Worm (Caenorhabditis elegans): Measurements from ENCODE around the gene C05D11.13.

DNA sequence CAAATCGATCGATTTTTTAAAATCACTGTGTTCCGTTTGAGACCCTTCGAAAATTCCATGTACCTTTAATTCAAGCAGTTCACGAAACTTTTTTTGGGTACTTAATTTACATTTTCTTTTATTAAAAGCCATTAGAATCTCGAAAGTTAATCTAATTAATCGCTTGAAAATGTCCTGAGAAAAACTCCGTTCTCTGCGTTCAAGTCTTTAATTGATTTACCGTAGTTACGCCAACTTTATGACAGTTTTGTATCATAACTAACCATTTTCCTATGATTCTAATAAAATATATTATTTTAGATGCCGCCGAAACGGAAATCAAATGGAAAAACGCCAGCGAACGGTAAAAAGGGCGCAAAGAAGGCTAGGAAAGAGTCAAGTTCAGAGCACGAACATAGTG lies 9.8 kb upstream of the C05D11.13 start, which contains the start of gene jhdm-1:
- TF ChIP-seq sea-1 (GFP tag; conservative IDR thresholded peaks at IDR 0.05) (no peak), ets-7 (tag; optimal IDR thresholded peaks at IDR 0.05) (no peak)
